Worm (Caenorhabditis elegans) whole organism, L4 larva: ENCODE results near the gene T28D9.4.

Source experiments
- F49E8.2 ChIP-seq: sonication (generic microtip); optimal IDR thresholded peaks from 2 replicates; lab custom pipeline; 2016; ENCODE audit warnings: missing compliant biosample characterization, mild to moderate bottlenecking, missing genetic modification characterization, borderline replicate concordance
- T26A8.4 ChIP-seq: fragments of 200-800 bp; sonication (Bioruptor generic); IDR thresholded peaks from 2 replicates; pipeline ENCODE4 v1.3.6; 2022; ENCODE audit warnings: missing genetic modification characterization, missing compliant biosample characterization
- Y105C5A.15 ChIP-seq: fragments of 200-800 bp; sonication (Bioruptor generic); IDR thresholded peaks from 2 replicates; pipeline ENCODE4 v1.3.6; 2022; ENCODE audit warnings: missing genetic modification characterization, missing compliant biosample characterization
- Y48G9A.11 ChIP-seq: fragments of 200-800 bp; sonication (Bioruptor generic); IDR thresholded peaks from 2 replicates; pipeline ENCODE4 v1.3.6; 2022; ENCODE audit warnings: missing genetic modification reagents, missing genetic modification characterization, missing compliant biosample characterization
- Y5F2A.4 ChIP-seq: fragments of 200-800 bp; sonication (Bioruptor generic); optimal IDR thresholded peaks from 2 replicates; lab custom pipeline; 2018; ENCODE audit warnings: mild to moderate bottlenecking, missing genetic modification characterization, missing compliant biosample characterization
- aly-2 ChIP-seq: sonication (generic microtip); optimal IDR thresholded peaks from 2 replicates; lab custom pipeline; 2018; ENCODE audit warnings: missing biosample characterization, missing genetic modification characterization
- ama-1 ChIP-seq: fragments of 150-350 bp; optimal IDR thresholded peaks from 2 replicates; lab custom pipeline; 2014; ENCODE audit warnings: inconsistent platforms, mixed read lengths
- arid-1 ChIP-seq: fragments of 200-800 bp; sonication (Bioruptor generic); conservative IDR thresholded peaks from 2 replicates; pipeline ENCODE4 v1.3.6; 2022; ENCODE audit warnings: missing genetic modification reagents, missing genetic modification characterization, missing compliant biosample characterization
- ceh-20 ChIP-seq: fragments of 200-800 bp; sonication (Bioruptor generic); IDR thresholded peaks from 2 replicates; pipeline ENCODE4 v1.3.6; 2022; ENCODE audit warnings: missing genetic modification reagents, missing genetic modification characterization, missing compliant biosample characterization
- ceh-44 ChIP-seq: fragments of 200-800 bp; sonication (Bioruptor generic); IDR thresholded peaks from 2 replicates; pipeline ENCODE4 v1.3.6; 2022; ENCODE audit warnings: missing genetic modification reagents, missing genetic modification characterization, missing compliant biosample characterization
- cey-2 ChIP-seq: sonication (generic microtip); optimal IDR thresholded peaks from 3 replicates; lab custom pipeline; 2017; ENCODE audit warnings: missing genetic modification characterization, mild to moderate bottlenecking, missing compliant biosample characterization, antibody characterized with exemption, borderline replicate concordance; ENCODE audit not compliant: insufficient read depth
- daf-16 ChIP-seq, 3 experiments: sonication (generic microtip); optimal IDR thresholded peaks; 2 replicates each; lab custom pipeline; 2016 to 2017; ENCODE audit warnings: missing genetic modification characterization in 3 of 3, missing genetic modification reagents in 3 of 3, mild to moderate bottlenecking in 2 of 3, missing compliant biosample characterization in 2 of 3, missing biosample characterization in 1 of 3, moderate library complexity in 1 of 3
- daf-19 ChIP-seq: fragments of 200-800 bp; sonication (Bioruptor generic); conservative IDR thresholded peaks from 2 replicates; pipeline ENCODE4 v1.3.6; 2022; ENCODE audit warnings: missing genetic modification characterization, missing compliant biosample characterization
- dmd-6 ChIP-seq: fragments of 200-800 bp; sonication (Bioruptor generic); IDR thresholded peaks from 2 replicates; pipeline ENCODE4 v1.3.6; 2022; ENCODE audit warnings: missing genetic modification reagents, missing genetic modification characterization, missing compliant biosample characterization
- dmd-9 ChIP-seq: fragments of 200-800 bp; sonication (Bioruptor generic); IDR thresholded peaks from 2 replicates; pipeline ENCODE4 v1.3.6; 2022; ENCODE audit warnings: missing genetic modification reagents, missing genetic modification characterization, missing compliant biosample characterization
- dpl-1 ChIP-seq: fragments of 150-350 bp; optimal IDR thresholded peaks from 2 replicates; lab custom pipeline; 2014; ENCODE audit warnings: missing biosample characterization, missing genetic modification reagents, missing genetic modification characterization
- dve-1 ChIP-seq: sonication (generic microtip); optimal IDR thresholded peaks from 2 replicates; lab custom pipeline; 2017; ENCODE audit warnings: antibody characterized with exemption, mild to moderate bottlenecking, missing genetic modification characterization, missing compliant biosample characterization; ENCODE audit not compliant: insufficient read depth
- egl-43 ChIP-seq: fragments of 200-800 bp; sonication (Bioruptor generic); IDR thresholded peaks from 2 replicates; pipeline ENCODE4 v1.3.6; 2022; ENCODE audit warnings: missing genetic modification reagents, missing genetic modification characterization, missing compliant biosample characterization
- fos-1 ChIP-seq: fragments of 150-350 bp; optimal IDR thresholded peaks from 2 replicates; lab custom pipeline; 2014; ENCODE audit warnings: missing biosample characterization, missing genetic modification characterization
- gei-8 ChIP-seq: fragments of 200-800 bp; sonication (Bioruptor generic); optimal IDR thresholded peaks from 2 replicates; lab custom pipeline; 2018; ENCODE audit warnings: mild to moderate bottlenecking, missing genetic modification characterization, missing compliant biosample characterization
- hlh-11 ChIP-seq: fragments of 200-800 bp; sonication (Bioruptor generic); optimal IDR thresholded peaks from 2 replicates; lab custom pipeline; 2018; ENCODE audit warnings: mild to moderate bottlenecking, missing genetic modification characterization, missing compliant biosample characterization
- lim-7 ChIP-seq: fragments of 200-800 bp; sonication (Bioruptor generic); IDR thresholded peaks from 2 replicates; pipeline ENCODE4 v1.3.6; 2022; ENCODE audit warnings: missing genetic modification characterization, missing compliant biosample characterization
- lin-38 ChIP-seq: fragments of 200-800 bp; sonication (Bioruptor generic); IDR thresholded peaks from 2 replicates; pipeline ENCODE4 v1.3.6; 2022; ENCODE audit warnings: missing genetic modification reagents, missing genetic modification characterization, missing compliant biosample characterization
- madf-5 ChIP-seq, 2 experiments: fragments of 200-800 bp; sonication (Bioruptor generic); IDR thresholded peaks; 2 replicates each; pipeline ENCODE4 v1.3.6; 2022; ENCODE audit warnings: missing compliant biosample characterization in 2 of 2, missing genetic modification characterization in 2 of 2
- mdl-1 ChIP-seq, 2 experiments: fragments of 150-350 bp in 1 of 2; sonication (generic microtip) in 1 of 2; optimal IDR thresholded peaks; 2 replicates each; lab custom pipeline; 2014 to 2017; ENCODE audit warnings: missing biosample characterization in 2 of 2, missing genetic modification characterization in 2 of 2
- mxl-3 ChIP-seq: fragments of 200-800 bp; sonication (Bioruptor generic); optimal IDR thresholded peaks from 2 replicates; lab custom pipeline; 2018; ENCODE audit warnings: mild to moderate bottlenecking, missing genetic modification characterization, missing compliant biosample characterization
- nhr-10 ChIP-seq: fragments of 150-350 bp; optimal IDR thresholded peaks from 2 replicates; lab custom pipeline; 2014; ENCODE audit warnings: missing biosample characterization, missing genetic modification characterization
- nhr-102 ChIP-seq: sonication (generic microtip); optimal IDR thresholded peaks from 2 replicates; lab custom pipeline; 2016; ENCODE audit warnings: mild to moderate bottlenecking, missing genetic modification characterization, moderate library complexity, missing compliant biosample characterization
- nhr-11 ChIP-seq: fragments of 150-350 bp; optimal IDR thresholded peaks from 2 replicates; lab custom pipeline; 2014; ENCODE audit warnings: missing biosample characterization, missing genetic modification characterization
- nhr-28 ChIP-seq: fragments of 150-350 bp; optimal IDR thresholded peaks from 2 replicates; lab custom pipeline; 2014; ENCODE audit warnings: missing biosample characterization, missing genetic modification characterization
- nhr-48 ChIP-seq: sonication (generic microtip); optimal IDR thresholded peaks from 2 replicates; lab custom pipeline; 2016; ENCODE audit warnings: mild to moderate bottlenecking, missing genetic modification characterization, missing compliant biosample characterization
- nhr-6 ChIP-seq: fragments of 150-350 bp; optimal IDR thresholded peaks from 2 replicates; lab custom pipeline; 2014; ENCODE audit warnings: missing biosample characterization, missing genetic modification characterization
- nhr-76 ChIP-seq: fragments of 150-350 bp; optimal IDR thresholded peaks from 2 replicates; lab custom pipeline; 2014; ENCODE audit warnings: missing biosample characterization, missing genetic modification characterization
- nhr-77 ChIP-seq: fragments of 150-350 bp; optimal IDR thresholded peaks from 2 replicates; lab custom pipeline; 2014; ENCODE audit warnings: missing biosample characterization, missing genetic modification characterization
- php-3 ChIP-seq: fragments of 200-800 bp; sonication (Bioruptor generic); IDR thresholded peaks from 2 replicates; pipeline ENCODE4 v1.3.6; 2022; ENCODE audit warnings: missing genetic modification reagents, missing genetic modification characterization, missing compliant biosample characterization
- pqm-1 ChIP-seq: sonication (generic microtip); optimal IDR thresholded peaks from 2 replicates; lab custom pipeline; 2017; ENCODE audit warnings: missing biosample characterization, missing genetic modification characterization
- saeg-2 ChIP-seq: fragments of 200-800 bp; sonication (Bioruptor generic); IDR thresholded peaks from 2 replicates; pipeline ENCODE4 v1.3.6; 2022; ENCODE audit warnings: missing genetic modification reagents, missing genetic modification characterization, missing compliant biosample characterization
- set-16 ChIP-seq: fragments of 200-800 bp; sonication (Bioruptor generic); IDR thresholded peaks from 2 replicates; pipeline ENCODE4 v1.3.6; 2022; ENCODE audit warnings: missing genetic modification reagents, missing genetic modification characterization, missing compliant biosample characterization
- skn-1 ChIP-seq: fragments of 150-350 bp; optimal IDR thresholded peaks from 2 replicates; lab custom pipeline; 2014; ENCODE audit warnings: missing biosample characterization, missing genetic modification characterization
- snpc-1.2 ChIP-seq: fragments of 200-800 bp; sonication (Bioruptor generic); IDR thresholded peaks from 2 replicates; pipeline ENCODE4 v1.3.6; 2022; ENCODE audit warnings: missing genetic modification reagents, missing genetic modification characterization, missing compliant biosample characterization
- snpc-4 ChIP-seq: fragments of 150-350 bp; optimal IDR thresholded peaks from 2 replicates; lab custom pipeline; 2014; ENCODE audit warnings: missing biosample characterization, missing genetic modification characterization
- spr-1 ChIP-seq: sonication (generic microtip); optimal IDR thresholded peaks from 2 replicates; lab custom pipeline; 2016; ENCODE audit warnings: mild to moderate bottlenecking, missing genetic modification characterization, missing compliant biosample characterization
- unc-62 ChIP-seq, 3 experiments: fragments of 150-350 bp in 1 of 3; sonication (generic microtip); optimal IDR thresholded peaks in 2 of 3; peaks in 1 of 3; 1 replicate in 1 of 3; 2 replicates in 2 of 3; lab custom pipeline; 2014 to 2017; ENCODE audit warnings: missing biosample characterization in 3 of 3, missing genetic modification characterization in 3 of 3, missing genetic modification reagents in 3 of 3, missing genotype in 1 of 3
- zag-1 ChIP-seq: fragments of 150-350 bp; optimal IDR thresholded peaks from 2 replicates; lab custom pipeline; 2014; ENCODE audit warnings: missing biosample characterization, missing genetic modification characterization
- ztf-11 ChIP-seq: fragments of 150-350 bp; optimal IDR thresholded peaks from 2 replicates; lab custom pipeline; 2014; ENCODE audit warnings: missing biosample characterization, missing genetic modification characterization

Gene T28D9.4

ce11 chrII:6484876-6485526, 8.2 kb downstream of the T28D9.4 start, which contains the start of the genes lido-16 and plpp-1.2:
Gene lido-16, minus strand, starts transcription at chrII:6484976.
Gene plpp-1.2, plus strand, starts transcription at chrII:6485476.
- TF ChIP-seq gei-8 (GFP tag; lab: Kevin White, UChicago): no peak
- TF ChIP-seq nhr-6 (tag; lab: Kevin White, UChicago): no peak
- peak in 1 of 2 experiments; percentile 71 for TF ChIP-seq unc-62 (GFP tag; optimal IDR thresholded peaks at IDR 0.05 in 1 of 2; lab: Kevin White, UChicago)
- no peak for TF ChIP-seq unc-62 (tag; optimal IDR thresholded peaks at IDR 0.05; lab: Kevin White, UChicago)
- TF ChIP-seq skn-1 (tag; lab: Kevin White, UChicago): no peak
- TF ChIP-seq dmd-9 (GFP tag; lab: Robert Waterston, UW): no peak
- TF ChIP-seq zag-1 (tag; lab: Kevin White, UChicago): no peak

ce11 chrII:6486344-6486743, 9.6 kb downstream of the T28D9.4 start:
- TF ChIP-seq hlh-11: peak; percentile 61
- no peak for TF ChIP-seq egl-43 (GFP tag; lab: Robert Waterston, UW)
- peak; percentile 58 for TF ChIP-seq dmd-6
- no peak for TF ChIP-seq daf-16 (GFP tag; optimal IDR thresholded peaks at IDR 0.05; lab: Kevin White, UChicago)
- TF ChIP-seq daf-16 (tag; optimal IDR thresholded peaks at IDR 0.05; lab: Kevin White, UChicago): peak; percentile 56
- TF ChIP-seq nhr-28: peak; percentile 99
- TF ChIP-seq nhr-77 (tag; lab: Kevin White, UChicago): peak; percentile 37
- peak; percentile 25 for TF ChIP-seq dve-1 (tag; lab: Kevin White, UChicago)
- TF ChIP-seq pqm-1 (tag; lab: Kevin White, UChicago): peak; percentile 83
- 0 out of 2 replicates have a peak, but pooled peaks have one; percentile 8 for TF ChIP-seq php-3 (GFP tag; lab: Robert Waterston, UW)
- TF ChIP-seq T26A8.4: no peak

ce11 chrII:6489711-6490184, 13.0 kb downstream of the T28D9.4 start, which contains the start of the genes snr-3 and rsp-5:
Gene snr-3, minus strand, starts transcription at chrII:6489761.
Gene rsp-5, plus strand, starts transcription at chrII:6490165.
- TF ChIP-seq nhr-6 (tag; lab: Kevin White, UChicago) (peak; percentile 83), nhr-102 (tag; lab: Kevin White, UChicago) (no peak), mdl-1 (tag; optimal IDR thresholded peaks at IDR 0.05; lab: Kevin White, UChicago) (no peak), snpc-1.2 (GFP tag; lab: Robert Waterston, UW) (no peak; the same call in 1 of the 2 replicates), dmd-9 (GFP tag; lab: Robert Waterston, UW) (no peak), ztf-11 (no peak), nhr-11 (tag; lab: Kevin White, UChicago) (peak; percentile 30), aly-2 (tag; lab: Kevin White, UChicago) (no peak), ama-1 (lab: Kevin White, UChicago) (peak; percentile 4), Y5F2A.4 (GFP tag; lab: Kevin White, UChicago) (no peak), snpc-4 (tag; lab: Kevin White, UChicago) (no peak), set-16 (no peak), dpl-1 (GFP tag; lab: Kevin White, UChicago) (peak; percentile 81), cey-2 (tag; lab: Kevin White, UChicago) (no peak), gei-8 (GFP tag; lab: Kevin White, UChicago) (no peak), arid-1 (0 out of 2 replicates have a peak, but pooled peaks have one; percentile 50), Y105C5A.15 (no peak), Y48G9A.11 (GFP tag; lab: Robert Waterston, UW) (no peak), unc-62 (GFP tag; optimal IDR thresholded peaks at IDR 0.05 in 1 of 2; lab: Kevin White, UChicago) (no peak), unc-62 (tag; optimal IDR thresholded peaks at IDR 0.05; lab: Kevin White, UChicago) (no peak), spr-1 (tag; lab: Kevin White, UChicago) (no peak), mxl-3 (no peak), saeg-2 (GFP tag; lab: Robert Waterston, UW) (no peak), lim-7 (GFP tag; lab: Robert Waterston, UW) (no peak), fos-1 (tag; lab: Kevin White, UChicago) (no peak), nhr-10 (tag; lab: Kevin White, UChicago) (no peak), F49E8.2 (tag; lab: Kevin White, UChicago) (no peak), ceh-20 (GFP tag; lab: Robert Waterston, UW) (no peak), hlh-11 (peak; percentile 54), zag-1 (tag; lab: Kevin White, UChicago) (no peak), ceh-44 (GFP tag; lab: Robert Waterston, UW) (no peak), madf-5 (GFP tag; IDR thresholded peaks at IDR 0.05; lab: Robert Waterston, UW) (no peak), lin-38 (peak; percentile 72), nhr-48 (tag; lab: Kevin White, UChicago) (no peak), egl-43 (GFP tag; lab: Robert Waterston, UW) (no peak), daf-19 (no peak), nhr-76 (tag; lab: Kevin White, UChicago) (no peak)
